Worm (Caenorhabditis elegans) whole organism, L1 larva: ENCODE measurements around the gene ccep-97.
A peak's percentile ranks its signal among the peaks of the same experiment; 100 is the strongest.

Experiments used
- C04F5.9 ChIP-seq: sonication (generic microtip); optimal IDR thresholded peaks from 2 replicates; lab custom pipeline; 2016; ENCODE audit warnings: missing genetic modification characterization, missing compliant biosample characterization
- C34B4.2 ChIP-seq: sonication (generic microtip); optimal IDR thresholded peaks from 2 replicates; lab custom pipeline; 2017; ENCODE audit warnings: mild to moderate bottlenecking, missing genetic modification characterization, missing compliant biosample characterization
- Y116A8C.19 ChIP-seq: sonication (generic microtip); optimal IDR thresholded peaks from 2 replicates; lab custom pipeline; 2016; ENCODE audit warnings: missing compliant biosample characterization, missing genetic modification characterization, borderline replicate concordance
- aha-1 ChIP-seq: fragments of 150-350 bp; optimal IDR thresholded peaks from 2 replicates; lab custom pipeline; 2014; ENCODE audit warnings: missing biosample characterization, missing genetic modification characterization
- alr-1 ChIP-seq: fragments of 200-800 bp; sonication (Bioruptor generic); optimal IDR thresholded peaks from 2 replicates; lab custom pipeline; 2018; ENCODE audit warnings: borderline replicate concordance, mild to moderate bottlenecking, missing genetic modification characterization, missing compliant biosample characterization
- aly-2 ChIP-seq: fragments of 150-350 bp; optimal IDR thresholded peaks from 2 replicates; lab custom pipeline; 2014; ENCODE audit warnings: missing biosample characterization, missing genetic modification characterization
- ama-1 ChIP-seq: fragments of 150-350 bp; optimal IDR thresholded peaks from 2 replicates; lab custom pipeline; 2014
- ceh-63 ChIP-seq: fragments of 200-800 bp; sonication (Bioruptor generic); optimal IDR thresholded peaks from 2 replicates; lab custom pipeline; 2018; ENCODE audit warnings: mild to moderate bottlenecking, missing genetic modification characterization, missing compliant biosample characterization
- ceh-8 ChIP-seq: fragments of 200-800 bp; sonication (Bioruptor generic); optimal IDR thresholded peaks from 2 replicates; lab custom pipeline; 2018; ENCODE audit warnings: mild to moderate bottlenecking, missing genetic modification characterization, moderate library complexity, missing compliant biosample characterization
- ceh-82 ChIP-seq, 3 experiments: fragments of 150-350 bp in 1 of 3; sonication (generic microtip) in 2 of 3; optimal IDR thresholded peaks; 2 replicates each; lab custom pipeline; 2014 to 2017; ENCODE audit warnings: missing biosample characterization in 3 of 3, missing genetic modification characterization in 3 of 3
- ceh-90 ChIP-seq: sonication (generic microtip); optimal IDR thresholded peaks from 2 replicates; lab custom pipeline; 2016; ENCODE audit warnings: missing genetic modification characterization, missing compliant biosample characterization
- dpl-1 ChIP-seq, 3 experiments: fragments of 150-350 bp in 2 of 3; sonication (generic microtip) in 1 of 3; optimal IDR thresholded peaks; 2 replicates each; lab custom pipeline; 2014 to 2017; ENCODE audit warnings: missing biosample characterization in 3 of 3, missing genetic modification characterization in 3 of 3, missing genetic modification reagents in 3 of 3
- efl-1 ChIP-seq, 4 experiments: fragments of 150-350 bp; optimal IDR thresholded peaks in 3 of 4; peaks in 1 of 4; 1 replicate in 1 of 4; 2 replicates in 3 of 4; lab custom pipeline; 2014; ENCODE audit warnings: missing biosample characterization in 2 of 4, missing genetic modification characterization in 2 of 4, missing genetic modification reagents in 2 of 4
- efl-3 ChIP-seq: fragments of 200-800 bp; sonication (Bioruptor generic); optimal IDR thresholded peaks from 2 replicates; lab custom pipeline; 2018; ENCODE audit warnings: mild to moderate bottlenecking, missing genetic modification characterization, missing compliant biosample characterization
- egl-13 ChIP-seq: sonication (generic microtip); optimal IDR thresholded peaks from 2 replicates; lab custom pipeline; 2016; ENCODE audit warnings: missing genotype, missing genetic modification reagents, missing genetic modification characterization, missing compliant biosample characterization
- elt-3 ChIP-seq, 6 experiments: fragments of 150-350 bp in 1 of 6; sonication (generic microtip); optimal IDR thresholded peaks; 2 replicates each; lab custom pipeline; 2017 to 2018; ENCODE audit warnings: missing biosample characterization in 6 of 6, missing genetic modification characterization in 6 of 6, inconsistent platforms in 1 of 6
- ets-5 ChIP-seq: fragments of 200-800 bp; sonication (Bioruptor generic); IDR thresholded peaks from 2 replicates; pipeline ENCODE4 v1.3.6; 2022; ENCODE audit warnings: missing genetic modification characterization, missing compliant biosample characterization
- fkh-10 ChIP-seq: sonication (generic microtip); optimal IDR thresholded peaks from 2 replicates; lab custom pipeline; 2017; ENCODE audit warnings: missing biosample characterization, missing genetic modification reagents, missing genetic modification characterization
- fkh-4 ChIP-seq: sonication (generic microtip); optimal IDR thresholded peaks from 2 replicates; lab custom pipeline; 2016; ENCODE audit warnings: missing compliant biosample characterization, missing genetic modification characterization, borderline replicate concordance
- fkh-8 ChIP-seq: sonication (generic microtip); optimal IDR thresholded peaks from 2 replicates; lab custom pipeline; 2016; ENCODE audit warnings: mild to moderate bottlenecking, missing genetic modification characterization, missing compliant biosample characterization
- fos-1 ChIP-seq: fragments of 150-350 bp; optimal IDR thresholded peaks from 2 replicates; lab custom pipeline; 2014; ENCODE audit warnings: missing biosample characterization, missing genetic modification characterization
- grh-1 ChIP-seq: fragments of 200-800 bp; sonication (Bioruptor generic); IDR thresholded peaks from 2 replicates; pipeline ENCODE4 v1.3.6; 2022; ENCODE audit warnings: missing genetic modification reagents, missing genetic modification characterization, missing compliant biosample characterization
- hlh-17 ChIP-seq: fragments of 200-800 bp; sonication (Bioruptor generic); optimal IDR thresholded peaks from 2 replicates; lab custom pipeline; 2018; ENCODE audit warnings: missing genetic modification characterization, mild to moderate bottlenecking, missing compliant biosample characterization, moderate library complexity, borderline replicate concordance
- hlh-4 ChIP-seq: sonication (generic microtip); optimal IDR thresholded peaks from 2 replicates; lab custom pipeline; 2016; ENCODE audit warnings: mild to moderate bottlenecking, missing genetic modification characterization, missing compliant biosample characterization
- hpl-2 ChIP-seq: fragments of 150-350 bp; optimal IDR thresholded peaks from 2 replicates; lab custom pipeline; 2014; ENCODE audit warnings: missing biosample characterization, missing genetic modification reagents, missing genetic modification characterization
- irx-1 ChIP-seq: sonication (generic microtip); optimal IDR thresholded peaks from 2 replicates; lab custom pipeline; 2016; ENCODE audit warnings: missing genetic modification characterization, missing compliant biosample characterization
- isw-1 ChIP-seq: fragments of 200-800 bp; sonication (Bioruptor generic); IDR thresholded peaks from 2 replicates; pipeline ENCODE4 v1.3.6; 2022; ENCODE audit warnings: missing genetic modification characterization, missing compliant biosample characterization
- lin-39 ChIP-seq: fragments of 150-350 bp; optimal IDR thresholded peaks from 2 replicates; lab custom pipeline; 2014; ENCODE audit warnings: missing biosample characterization, missing genetic modification reagents, missing genetic modification characterization
- mab-9 ChIP-seq: fragments of 200-800 bp; sonication (Bioruptor generic); IDR thresholded peaks from 2 replicates; pipeline ENCODE4 v1.3.6; 2022; ENCODE audit warnings: missing genetic modification reagents, missing genetic modification characterization, missing compliant biosample characterization
- mep-1 ChIP-seq: fragments of 150-350 bp; optimal IDR thresholded peaks from 2 replicates; lab custom pipeline; 2014; ENCODE audit warnings: missing biosample characterization, missing genetic modification characterization
- nhr-11 ChIP-seq: fragments of 150-350 bp; optimal IDR thresholded peaks from 2 replicates; lab custom pipeline; 2014; ENCODE audit warnings: missing biosample characterization, missing genetic modification characterization
- nhr-19 ChIP-seq: fragments of 200-800 bp; sonication (Bioruptor generic); conservative IDR thresholded peaks from 2 replicates; pipeline ENCODE4 v1.3.6; 2022; ENCODE audit warnings: missing genetic modification characterization, missing compliant biosample characterization
- nhr-20 ChIP-seq: sonication (generic microtip); optimal IDR thresholded peaks from 2 replicates; lab custom pipeline; 2016; ENCODE audit warnings: mild to moderate bottlenecking, missing genetic modification characterization, missing compliant biosample characterization
- nhr-28 ChIP-seq: fragments of 150-350 bp; optimal IDR thresholded peaks from 2 replicates; lab custom pipeline; 2014; ENCODE audit warnings: missing biosample characterization, missing genetic modification characterization
- nhr-76 ChIP-seq: sonication (generic microtip); optimal IDR thresholded peaks from 2 replicates; lab custom pipeline; 2017; ENCODE audit warnings: missing biosample characterization, missing genetic modification characterization
- nhr-77 ChIP-seq: fragments of 150-350 bp; optimal IDR thresholded peaks from 2 replicates; lab custom pipeline; 2014; ENCODE audit warnings: missing biosample characterization, missing genetic modification characterization
- nhr-84 ChIP-seq: sonication (generic microtip); optimal IDR thresholded peaks from 2 replicates; lab custom pipeline; 2017; ENCODE audit warnings: missing biosample characterization, missing genetic modification characterization
- pag-3 ChIP-seq: sonication (generic microtip); optimal IDR thresholded peaks from 2 replicates; lab custom pipeline; 2017; ENCODE audit warnings: missing genetic modification characterization, mild to moderate bottlenecking, missing compliant biosample characterization, antibody characterized with exemption, borderline replicate concordance; ENCODE audit not compliant: insufficient read depth
- pax-3 ChIP-seq: fragments of 200-800 bp; sonication (Bioruptor generic); optimal IDR thresholded peaks from 2 replicates; lab custom pipeline; 2018; ENCODE audit warnings: mild to moderate bottlenecking, missing genetic modification characterization, moderate library complexity, missing compliant biosample characterization
- pqm-1 ChIP-seq: sonication (generic microtip); optimal IDR thresholded peaks from 3 replicates; lab custom pipeline; 2017; ENCODE audit warnings: missing biosample characterization, missing genetic modification characterization
- rnt-1 ChIP-seq: sonication (generic microtip); optimal IDR thresholded peaks from 2 replicates; lab custom pipeline; 2016; ENCODE audit warnings: mild to moderate bottlenecking, missing genetic modification characterization, moderate library complexity, missing compliant biosample characterization
- snu-23 ChIP-seq: sonication (generic microtip); optimal IDR thresholded peaks from 2 replicates; lab custom pipeline; 2016; ENCODE audit warnings: missing genetic modification characterization, missing compliant biosample characterization
- sox-4 ChIP-seq: sonication (generic microtip); optimal IDR thresholded peaks from 2 replicates; lab custom pipeline; 2016; ENCODE audit warnings: missing genetic modification characterization, missing compliant biosample characterization
- sptf-1 ChIP-seq: fragments of 150-350 bp; optimal IDR thresholded peaks from 2 replicates; lab custom pipeline; 2014; ENCODE audit warnings: missing biosample characterization, missing genetic modification characterization
- sup-37 ChIP-seq: fragments of 200-800 bp; sonication (Bioruptor generic); optimal IDR thresholded peaks from 2 replicates; lab custom pipeline; 2018; ENCODE audit warnings: mild to moderate bottlenecking, missing genetic modification characterization, missing compliant biosample characterization
- swsn-7 ChIP-seq: sonication (generic microtip); optimal IDR thresholded peaks from 2 replicates; lab custom pipeline; 2016; ENCODE audit warnings: missing genetic modification characterization, missing compliant biosample characterization
- tbx-2 ChIP-seq: sonication (generic microtip); optimal IDR thresholded peaks from 2 replicates; lab custom pipeline; 2016; ENCODE audit warnings: missing genetic modification characterization, missing compliant biosample characterization
- unc-62 ChIP-seq: fragments of 150-350 bp; optimal IDR thresholded peaks from 2 replicates; lab custom pipeline; 2014; ENCODE audit warnings: missing biosample characterization, missing genetic modification reagents, missing genetic modification characterization
- unc-98 ChIP-seq: fragments of 200-800 bp; sonication (Bioruptor generic); IDR thresholded peaks from 2 replicates; pipeline ENCODE4 v1.3.6; 2022; ENCODE audit warnings: missing genetic modification characterization, missing compliant biosample characterization
- vab-15 ChIP-seq: sonication (generic microtip); optimal IDR thresholded peaks from 2 replicates; lab custom pipeline; 2017; ENCODE audit warnings: missing genotype, mild to moderate bottlenecking, missing genetic modification characterization, missing compliant biosample characterization
- xbp-1 ChIP-seq: sonication (generic microtip); optimal IDR thresholded peaks from 2 replicates; lab custom pipeline; 2016; ENCODE audit warnings: missing genetic modification characterization, missing compliant biosample characterization
- zip-4 ChIP-seq: fragments of 200-800 bp; sonication (Bioruptor generic); optimal IDR thresholded peaks from 2 replicates; lab custom pipeline; 2018; ENCODE audit warnings: mild to moderate bottlenecking, missing genetic modification characterization, moderate library complexity, missing compliant biosample characterization
- ztf-4 ChIP-seq: fragments of 150-350 bp; optimal IDR thresholded peaks from 2 replicates; lab custom pipeline; 2014; ENCODE audit warnings: missing biosample characterization, missing genetic modification characterization

ccep-97 gene

DNA sequence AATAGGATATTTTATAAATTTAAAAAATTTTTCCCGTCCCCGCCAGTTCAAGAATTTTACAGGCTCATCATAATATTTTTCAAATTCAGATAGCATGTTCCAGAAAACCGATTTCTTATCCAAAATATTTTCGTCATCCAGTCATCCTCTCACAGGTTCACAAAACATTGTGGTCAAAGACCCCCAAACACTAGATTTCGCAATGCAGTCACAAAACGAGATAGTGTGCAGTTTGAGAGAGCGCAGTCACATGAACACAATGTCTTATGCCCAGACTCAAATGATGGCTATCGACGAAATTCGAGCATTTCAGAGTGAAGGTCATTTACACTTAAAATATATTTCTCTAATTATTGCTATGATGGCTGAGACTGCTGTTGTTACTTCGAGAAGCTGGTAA lies 26.1 kb upstream of the ccep-97 start, which contains the start of gene abhd-5.2:
Gene abhd-5.2 (plus strand): TSS at position 95 of the 400 bp plus-strand sequence.
- no peak for TF ChIP-seq aly-2 (tag; lab: Kevin White, UChicago)
- peak; percentile 93 for TF ChIP-seq nhr-84 (tag; lab: Kevin White, UChicago)
- TF ChIP-seq vab-15 = no peak
- no peak for TF ChIP-seq pag-3 (tag; lab: Kevin White, UChicago)
- no peak for TF ChIP-seq ceh-90 (tag; lab: Kevin White, UChicago)
- TF ChIP-seq nhr-11 (tag; lab: Kevin White, UChicago) = peak; percentile 43
- TF ChIP-seq alr-1 = no peak
- TF ChIP-seq hlh-17 = no peak
- TF ChIP-seq pqm-1 (tag; lab: Kevin White, UChicago) = no peak
- peak; percentile 70 for TF ChIP-seq nhr-20 (tag; lab: Kevin White, UChicago)
- TF ChIP-seq rnt-1 (tag; lab: Kevin White, UChicago) = peak; percentile 53
- no peak for TF ChIP-seq ztf-4 (tag; lab: Kevin White, UChicago)
- TF ChIP-seq dpl-1 (GFP tag; optimal IDR thresholded peaks at IDR 0.05; lab: Kevin White, UChicago) = peak; percentile 35 to 52 (median 38)
- no peak for TF ChIP-seq hlh-4
- TF ChIP-seq sptf-1 (tag; lab: Kevin White, UChicago) = no peak
- TF ChIP-seq fkh-10 (GFP tag; lab: Kevin White, UChicago) = no peak
- TF ChIP-seq irx-1 (tag; lab: Kevin White, UChicago) = no peak
- no peak for TF ChIP-seq C04F5.9
- TF ChIP-seq elt-3 (tag; optimal IDR thresholded peaks at IDR 0.05; lab: Kevin White, UChicago) = peak in 1 of 6 experiments; percentile 27
- no peak for TF ChIP-seq C34B4.2
- TF ChIP-seq ceh-8 = no peak
- TF ChIP-seq mab-9 (GFP tag; lab: Robert Waterston, UW) = no peak
- no peak for TF ChIP-seq Y116A8C.19 (tag; lab: Kevin White, UChicago)
- no peak for TF ChIP-seq aha-1
- TF ChIP-seq sox-4 (tag; lab: Kevin White, UChicago) = no peak
- no peak for TF ChIP-seq unc-98
- peak; percentile 70 for TF ChIP-seq mep-1 (tag; lab: Kevin White, UChicago)
- TF ChIP-seq zip-4 = peak; percentile 97
- TF ChIP-seq xbp-1 = peak; percentile 14
- peak; percentile 39 for TF ChIP-seq isw-1 (GFP tag; lab: Robert Waterston, UW)
- no peak for TF ChIP-seq hpl-2 (GFP tag; lab: Kevin White, UChicago)
- peak; percentile 78 for TF ChIP-seq snu-23
- no peak for TF ChIP-seq ceh-63 (GFP tag; lab: Kevin White, UChicago)
- TF ChIP-seq unc-62 (GFP tag; lab: Kevin White, UChicago) = no peak
- TF ChIP-seq nhr-28 (tag; lab: Kevin White, UChicago) = peak; percentile 53
- peak; percentile 48 to 78 (median 65) for TF ChIP-seq ceh-82 (tag; optimal IDR thresholded peaks at IDR 0.05; lab: Kevin White, UChicago)
- TF ChIP-seq efl-1 (optimal IDR thresholded peaks at IDR 0.05; lab: Kevin White, UChicago) = peak; percentile 55 to 60
- peak in 1 of 2 experiments; percentile 50 for TF ChIP-seq efl-1 (GFP tag; optimal IDR thresholded peaks at IDR 0.05 in 1 of 2; lab: Kevin White, UChicago)
- TF ChIP-seq efl-3 (GFP tag; lab: Kevin White, UChicago) = no peak
- TF ChIP-seq nhr-76 (tag; lab: Kevin White, UChicago) = no peak
- peak; percentile 57 for TF ChIP-seq fkh-8 (tag; lab: Kevin White, UChicago)
- no peak; the same call in 1 of the 2 replicates for TF ChIP-seq nhr-19 (GFP tag; lab: Robert Waterston, UW)
- no peak for TF ChIP-seq sup-37 (GFP tag; lab: Kevin White, UChicago)
- TF ChIP-seq lin-39 (tag; lab: Kevin White, UChicago) = no peak
- TF ChIP-seq ama-1 (lab: Kevin White, UChicago) = no peak
- TF ChIP-seq swsn-7 (tag; lab: Kevin White, UChicago) = peak; percentile 32
- TF ChIP-seq pax-3 = no peak
- TF ChIP-seq grh-1 = no peak
- peak; percentile 35 for TF ChIP-seq tbx-2 (tag; lab: Kevin White, UChicago)
- TF ChIP-seq fkh-4 (tag; lab: Kevin White, UChicago) = no peak
- TF ChIP-seq nhr-77 (tag; lab: Kevin White, UChicago) = no peak
- no peak for TF ChIP-seq fos-1 (tag; lab: Kevin White, UChicago)
- no peak for TF ChIP-seq egl-13 (tag; lab: Kevin White, UChicago)
- no peak for TF ChIP-seq ets-5
